Fruit fly (Drosophila melanogaster) whole organism, embryonic: ENCODE results near the gene Gbp3.

Source experiments
- Atf6 ChIP-seq: fragments of 200-800 bp; sonication (Bioruptor generic); IDR thresholded peaks from 2 replicates; pipeline ENCODE4 v1.3.6; 2022; ENCODE audit warnings: missing biosample characterization, missing genetic modification characterization
- B-H1 ChIP-seq: fragments of 200-800 bp; sonication (Bioruptor generic); IDR thresholded peaks from 3 replicates; pipeline ENCODE4 v1.3.6; 2022; ENCODE audit warnings: missing biosample characterization, missing genetic modification characterization
- CG10274 ChIP-seq: fragments of 200-800 bp; sonication (Bioruptor generic); optimal IDR thresholded peaks from 3 replicates; lab custom pipeline; 2017; ENCODE audit warnings: missing biosample characterization, mild to moderate bottlenecking, missing genetic modification characterization
- CG11504 ChIP-seq: fragments of 200-800 bp; sonication (Bioruptor generic); optimal IDR thresholded peaks from 3 replicates; lab custom pipeline; 2019; ENCODE audit warnings: missing biosample characterization, mild to moderate bottlenecking, missing genetic modification characterization, moderate library complexity
- CG12299 ChIP-seq: fragments of 200-800 bp; sonication (Bioruptor generic); optimal IDR thresholded peaks from 2 replicates; lab custom pipeline; 2018; ENCODE audit warnings: missing biosample characterization, mild to moderate bottlenecking, missing genetic modification characterization
- CG14965 ChIP-seq: fragments of 200-800 bp; sonication (Bioruptor generic); optimal IDR thresholded peaks from 2 replicates; lab custom pipeline; 2016; ENCODE audit warnings: missing biosample characterization, missing genetic modification characterization, borderline replicate concordance
- CG15011 ChIP-seq: fragments of 200-800 bp; sonication (Bioruptor generic); optimal IDR thresholded peaks from 3 replicates; lab custom pipeline; 2018; ENCODE audit warnings: missing biosample characterization, mild to moderate bottlenecking, missing genetic modification characterization
- CG1602 ChIP-seq: fragments of 200-800 bp; sonication (Bioruptor generic); optimal IDR thresholded peaks from 3 replicates; lab custom pipeline; 2016; ENCODE audit warnings: missing biosample characterization, missing genetic modification characterization
- CG1832 ChIP-seq: fragments of 200-800 bp; sonication (Bioruptor generic); optimal IDR thresholded peaks from 2 replicates; lab custom pipeline; 2017; ENCODE audit warnings: missing biosample characterization, mild to moderate bottlenecking, missing genetic modification characterization, inconsistent platforms
- CG18599 ChIP-seq: fragments of 200-800 bp; sonication (Bioruptor generic); optimal IDR thresholded peaks from 3 replicates; lab custom pipeline; 2017; ENCODE audit warnings: missing biosample characterization, missing genetic modification characterization, mild to moderate bottlenecking, moderate library complexity, missing genetic modification reagents
- CG18764 ChIP-seq: fragments of 200-800 bp; sonication (Bioruptor generic); optimal IDR thresholded peaks from 3 replicates; lab custom pipeline; 2016; ENCODE audit warnings: missing biosample characterization, missing genetic modification characterization
- CG2678 ChIP-seq: fragments of 200-800 bp; sonication (Bioruptor generic); optimal IDR thresholded peaks from 3 replicates; lab custom pipeline; 2019; ENCODE audit warnings: missing biosample characterization, mild to moderate bottlenecking, missing genetic modification characterization, moderate library complexity
- CG2889 ChIP-seq: fragments of 200-800 bp; sonication (Bioruptor generic); IDR thresholded peaks from 3 replicates; pipeline ENCODE4 v1.3.6; 2022; ENCODE audit warnings: missing biosample characterization, missing genetic modification characterization
- CG34224 ChIP-seq: fragments of 200-800 bp; sonication (Bioruptor generic); IDR thresholded peaks from 3 replicates; pipeline ENCODE4 v1.3.6; 2022; ENCODE audit warnings: missing biosample characterization, missing genetic modification characterization; ENCODE audit not compliant: partially characterized antibody
- CG4730 ChIP-seq: fragments of 200-800 bp; sonication (Bioruptor generic); IDR thresholded peaks from 2 replicates; pipeline ENCODE4 v1.3.6; 2022; ENCODE audit warnings: missing biosample characterization, missing genetic modification characterization
- CG4820 ChIP-seq: fragments of 200-800 bp; sonication (Bioruptor generic); optimal IDR thresholded peaks from 3 replicates; lab custom pipeline; 2016; ENCODE audit warnings: missing biosample characterization, missing genetic modification characterization
- CG6689 ChIP-seq: fragments of 200-800 bp; sonication (Bioruptor generic); IDR thresholded peaks from 2 replicates; pipeline ENCODE4 v1.3.6; 2022; ENCODE audit warnings: missing biosample characterization, missing genetic modification characterization
- CG7745 ChIP-seq: fragments of 200-800 bp; sonication (Bioruptor generic); optimal IDR thresholded peaks from 2 replicates; lab custom pipeline; 2018; ENCODE audit warnings: missing biosample characterization, mild to moderate bottlenecking, missing genetic modification characterization, moderate library complexity
- CG9215 ChIP-seq: fragments of 200-800 bp; sonication (Bioruptor generic); IDR thresholded peaks from 2 replicates; pipeline ENCODE4 v1.3.6; 2022; ENCODE audit warnings: missing biosample characterization, missing genetic modification characterization
- CG9437 ChIP-seq: fragments of 200-800 bp; sonication (Bioruptor generic); optimal IDR thresholded peaks from 2 replicates; lab custom pipeline; 2018; ENCODE audit warnings: missing biosample characterization, mild to moderate bottlenecking, missing genetic modification characterization
- CG9932 ChIP-seq: fragments of 200-800 bp; sonication (Bioruptor generic); IDR thresholded peaks from 2 replicates; pipeline ENCODE4 v1.3.6; 2022; ENCODE audit warnings: missing biosample characterization, missing genetic modification characterization
- D19A ChIP-seq: fragments of 200-800 bp; optimal IDR thresholded peaks from 3 replicates; lab custom pipeline; 2019; ENCODE audit warnings: missing biosample characterization, mild to moderate bottlenecking, missing genetic modification characterization, moderate library complexity
- Drgx ChIP-seq: fragments of 200-800 bp; sonication (Bioruptor generic); IDR thresholded peaks from 2 replicates; pipeline ENCODE4 v1.3.6; 2022; ENCODE audit warnings: missing biosample characterization, missing genetic modification characterization
- E2f2 ChIP-seq: fragments of 200-800 bp; sonication (Bioruptor generic); IDR thresholded peaks from 2 replicates; pipeline ENCODE4 v1.3.6; 2022; ENCODE audit warnings: missing biosample characterization, missing genetic modification characterization
- GATAe ChIP-seq: fragments of 200-800 bp; sonication (Bioruptor generic); conservative IDR thresholded peaks from 2 replicates; pipeline ENCODE4 v1.3.6; 2022; ENCODE audit warnings: missing biosample characterization, missing genetic modification characterization
- HHEX ChIP-seq: fragments of 200-800 bp; sonication (Bioruptor generic); optimal IDR thresholded peaks from 3 replicates; lab custom pipeline; 2017; ENCODE audit warnings: missing biosample characterization, mild to moderate bottlenecking, missing genetic modification characterization, missing genetic modification reagents
- Hand ChIP-seq: fragments of 200-800 bp; sonication (Bioruptor generic); optimal IDR thresholded peaks from 2 replicates; lab custom pipeline; 2017; ENCODE audit warnings: mild to moderate bottlenecking, missing biosample characterization, missing genetic modification reagents, missing genetic modification characterization
- Med ChIP-seq: fragments of 200-800 bp; sonication (Bioruptor generic); peaks from one replicate; lab custom pipeline; 2016; ENCODE audit warnings: missing biosample characterization, missing genetic modification characterization, mild to moderate bottlenecking, inconsistent platforms, moderate library complexity
- Pdp1 ChIP-seq, 2 experiments: fragments of 200-800 bp; sonication (Bioruptor generic); optimal IDR thresholded peaks; 3 replicates each; lab custom pipeline; 2016; ENCODE audit warnings: missing biosample characterization in 2 of 2, missing genetic modification characterization in 2 of 2, mild to moderate bottlenecking in 1 of 2, moderate library complexity in 1 of 2
- Ptx1 ChIP-seq: fragments of 200-800 bp; sonication (Bioruptor generic); IDR thresholded peaks from 2 replicates; pipeline ENCODE4 v1.3.6; 2022; ENCODE audit warnings: missing biosample characterization, missing genetic modification characterization
- Rfx ChIP-seq: fragments of 200-800 bp; sonication (Bioruptor generic); IDR thresholded peaks from 2 replicates; pipeline ENCODE4 v1.3.6; 2022; ENCODE audit warnings: missing biosample characterization, missing genetic modification characterization
- Stat92E ChIP-seq, 3 experiments: fragments of >200 bp in 2 of 3; fragments of 200-800 bp in 1 of 3; sonication (Bioruptor generic) in 1 of 3; optimal IDR thresholded peaks; 2 replicates each; lab custom pipeline; 2017 to 2019; ENCODE audit warnings: missing biosample characterization in 3 of 3, missing genetic modification characterization in 3 of 3, mild to moderate bottlenecking in 1 of 3, moderate library complexity in 1 of 3
- chif ChIP-seq, 2 experiments: fragments of 200-800 bp; sonication (Bioruptor generic); optimal IDR thresholded peaks; 3 replicates each; lab custom pipeline; 2016; ENCODE audit warnings: missing biosample characterization in 2 of 2, missing genetic modification characterization in 2 of 2
- cwo ChIP-seq: fragments of 200-800 bp; sonication (Bioruptor generic); optimal IDR thresholded peaks from 3 replicates; lab custom pipeline; 2017; ENCODE audit warnings: missing biosample characterization, missing genetic modification characterization, mild to moderate bottlenecking, moderate library complexity, missing genetic modification reagents
- dpn ChIP-seq, 2 experiments: fragments of 200-800 bp; sonication (Bioruptor generic); optimal IDR thresholded peaks; 3 replicates each; lab custom pipeline; 2016; ENCODE audit warnings: missing biosample characterization in 2 of 2, missing genetic modification characterization in 2 of 2
- gsb ChIP-seq: fragments of 200-800 bp; sonication (Bioruptor generic); IDR thresholded peaks from 2 replicates; pipeline ENCODE4 v1.3.6; 2022; ENCODE audit warnings: missing biosample characterization, missing genetic modification characterization
- lab ChIP-seq: fragments of 200-800 bp; sonication (Bioruptor generic); optimal IDR thresholded peaks from 3 replicates; lab custom pipeline; 2017; ENCODE audit warnings: missing biosample characterization, missing genetic modification characterization, mild to moderate bottlenecking, moderate library complexity, missing genetic modification reagents
- onecut ChIP-seq: fragments of 200-800 bp; sonication (Bioruptor generic); IDR thresholded peaks from 2 replicates; pipeline ENCODE4 v1.3.6; 2022; ENCODE audit warnings: missing biosample characterization, missing genetic modification characterization
- otp ChIP-seq: fragments of 200-800 bp; sonication (Bioruptor generic); IDR thresholded peaks from 3 replicates; pipeline ENCODE4, ENCODE4 v1.3.6; 2022; ENCODE audit warnings: missing biosample characterization, missing genetic modification characterization
- phol ChIP-seq: fragments of 200-800 bp; sonication (Bioruptor generic); optimal IDR thresholded peaks from 3 replicates; lab custom pipeline; 2018; ENCODE audit warnings: missing biosample characterization, mild to moderate bottlenecking, missing genetic modification characterization, moderate library complexity
- ranshi ChIP-seq: fragments of 200-800 bp; sonication (Bioruptor generic); IDR thresholded peaks from 2 replicates; pipeline ENCODE4 v1.3.6; 2022; ENCODE audit warnings: missing biosample characterization, missing genetic modification characterization
- rib ChIP-seq: fragments of 200-800 bp; sonication (Bioruptor generic); IDR thresholded peaks from 2 replicates; pipeline ENCODE4 v1.3.6; 2022; ENCODE audit warnings: missing biosample characterization, missing genetic modification characterization
- row ChIP-seq: fragments of 200-800 bp; sonication (Bioruptor generic); IDR thresholded peaks from 3 replicates; pipeline ENCODE4 v1.3.6; 2022; ENCODE audit warnings: missing biosample characterization, missing genetic modification characterization
- run ChIP-seq: fragments of 200-800 bp; sonication (Bioruptor generic); optimal IDR thresholded peaks from 3 replicates; lab custom pipeline; 2018; ENCODE audit warnings: missing biosample characterization, mild to moderate bottlenecking, missing genetic modification characterization
- shn ChIP-seq: fragments of 200-800 bp; sonication (Bioruptor generic); optimal IDR thresholded peaks from 3 replicates; lab custom pipeline; 2016; ENCODE audit warnings: missing biosample characterization, missing genetic modification characterization
- slbo ChIP-seq: fragments of 200-800 bp; sonication (Bioruptor generic); IDR thresholded peaks from 2 replicates; pipeline ENCODE4 v1.3.6; 2022; ENCODE audit warnings: missing biosample characterization, missing genetic modification characterization
- sqz ChIP-seq: fragments of 200-800 bp; sonication (Bioruptor generic); optimal IDR thresholded peaks from 3 replicates; lab custom pipeline; 2018; ENCODE audit warnings: missing biosample characterization, mild to moderate bottlenecking, missing genetic modification characterization

Gbp3 gene

dm6 chr3R:23004161-23004560, 27.1 kb downstream of the Gbp3 start (continued):
- TF ChIP-seq otp (GFP tag; lab: Robert Waterston, UW): 0 out of 3 replicates have a peak, but pooled peaks have one; percentile 9

DNA sequence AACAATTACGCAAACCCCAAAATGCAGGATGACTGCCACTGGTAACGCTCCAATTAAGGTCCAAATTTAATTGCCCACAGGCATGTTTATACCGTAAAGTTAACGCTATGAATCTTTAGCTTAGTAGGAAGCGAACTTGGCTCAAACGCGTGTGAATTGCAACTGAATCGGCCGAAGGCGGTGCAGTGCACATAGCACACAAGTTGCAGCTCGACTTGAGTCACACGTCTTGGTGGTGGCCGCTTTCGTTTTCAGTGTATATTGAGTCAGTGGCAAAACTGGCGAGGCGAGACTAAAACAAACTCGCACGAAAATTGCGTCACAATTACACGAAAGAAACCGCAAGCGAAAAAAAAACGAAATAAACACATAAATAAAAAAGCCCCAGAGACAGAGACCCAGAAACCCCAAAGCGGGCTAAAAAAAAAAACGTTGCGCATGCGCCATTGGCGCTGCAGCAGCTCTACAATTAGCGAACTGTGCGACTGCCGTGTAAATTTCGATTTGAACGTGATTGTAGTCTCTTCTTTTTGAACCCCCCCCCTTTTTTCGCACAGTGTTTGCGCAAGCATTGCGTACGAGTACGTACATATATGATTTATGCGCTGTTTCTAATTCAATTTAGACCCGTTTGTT, 32.5 kb downstream of the Gbp3 start:
- no peak for TF ChIP-seq cwo
- TF ChIP-seq CG15011 (GFP tag; lab: Kevin White, UChicago): no peak
- TF ChIP-seq Med: peak; percentile 41
- no peak for TF ChIP-seq HHEX
- no peak for TF ChIP-seq phol (tag; lab: Kevin White, UChicago)
- peak; percentile 47 for TF ChIP-seq CG9932 (GFP tag; lab: Robert Waterston, UW)
- TF ChIP-seq CG18599: no peak
- peak; percentile 47; the same call in 1 of the 2 replicates for TF ChIP-seq Atf6 (GFP tag; lab: Robert Waterston, UW)
- peak; percentile 40; the same call in 2 of the 3 replicates for TF ChIP-seq row (GFP tag; lab: Robert Waterston, UW)
- no peak for TF ChIP-seq CG1832 (GFP tag; lab: Kevin White, UChicago)
- TF ChIP-seq Ptx1 (GFP tag; lab: Robert Waterston, UW): 0 out of 2 replicates have a peak, but pooled peaks have one; percentile 6
- TF ChIP-seq CG10274 (GFP tag; lab: Kevin White, UChicago): no peak
- peak; percentile 33; the same call in 1 of the 2 replicates for TF ChIP-seq CG4730 (GFP tag; lab: Robert Waterston, UW)
- TF ChIP-seq Pdp1 (GFP tag; optimal IDR thresholded peaks at IDR 0.05; lab: Kevin White, UChicago): peak in 1 of 2 experiments; percentile 22
- TF ChIP-seq ranshi: 0 out of 2 replicates have a peak, but pooled peaks have one; percentile 12
- TF ChIP-seq B-H1 (GFP tag; lab: Robert Waterston, UW): no peak
- TF ChIP-seq slbo (GFP tag; lab: Robert Waterston, UW): peak; percentile 61
- TF ChIP-seq lab (GFP tag; lab: Kevin White, UChicago): no peak
- no peak for TF ChIP-seq CG1602 (GFP tag; lab: Kevin White, UChicago)
- TF ChIP-seq shn (GFP tag; lab: Kevin White, UChicago): no peak
- TF ChIP-seq CG9437 (GFP tag; lab: Kevin White, UChicago): no peak
- peak; percentile 25; the same call in 1 of the 2 replicates for TF ChIP-seq gsb
- TF ChIP-seq CG11504: no peak
- no peak for TF ChIP-seq CG2678 (tag; lab: Kevin White, UChicago)
- no peak for TF ChIP-seq CG34224 (GFP tag; lab: Robert Waterston, UW)
- TF ChIP-seq Stat92E (GFP tag; optimal IDR thresholded peaks at IDR 0.05; lab: Kevin White, UChicago): no peak
- TF ChIP-seq CG2889 (GFP tag; lab: Robert Waterston, UW): no peak
- no peak for TF ChIP-seq D19A (tag; lab: Kevin White, UChicago)
- peak; percentile 68 for TF ChIP-seq Drgx
- no peak for TF ChIP-seq CG12299
- TF ChIP-seq otp (GFP tag; lab: Robert Waterston, UW): no peak
- TF ChIP-seq GATAe (GFP tag; lab: Robert Waterston, UW): no peak
- TF ChIP-seq dpn (GFP tag; optimal IDR thresholded peaks at IDR 0.05; lab: Kevin White, UChicago): no peak
- no peak for TF ChIP-seq E2f2 (GFP tag; lab: Robert Waterston, UW)
- no peak for TF ChIP-seq CG18764 (GFP tag; lab: Kevin White, UChicago)
- TF ChIP-seq CG7745: no peak
- no peak for TF ChIP-seq CG4820 (GFP tag; lab: Kevin White, UChicago)
- no peak for TF ChIP-seq CG14965 (GFP tag; lab: Kevin White, UChicago)
- no peak for TF ChIP-seq onecut (GFP tag; lab: Robert Waterston, UW)
- no peak for TF ChIP-seq chif (GFP tag; optimal IDR thresholded peaks at IDR 0.05; lab: Kevin White, UChicago)
- TF ChIP-seq run (tag; lab: Kevin White, UChicago): no peak
- peak; percentile 48; the same call in 1 of the 2 replicates for TF ChIP-seq Rfx
- TF ChIP-seq rib (GFP tag; lab: Robert Waterston, UW): no peak
- peak; percentile 31; the same call in 1 of the 2 replicates for TF ChIP-seq CG9215 (GFP tag; lab: Robert Waterston, UW)
- TF ChIP-seq CG6689 (GFP tag; lab: Robert Waterston, UW): 0 out of 2 replicates have a peak, but pooled peaks have one; percentile 20
- TF ChIP-seq sqz: no peak
- TF ChIP-seq Hand: no peak
